Worm (Caenorhabditis elegans): Measurements from ENCODE around the gene col-110.

col-110 gene

ce11 chrIV:4623852-4624251, 14.4 kb upstream of the col-110 start:
- TF ChIP-seq unc-62 (GFP tag; optimal IDR thresholded peaks at IDR 0.05): no peak

ce11 chrIV:4613516-4613915, 4.0 kb upstream of the col-110 start:
- no peak for TF ChIP-seq unc-62 (GFP tag; optimal IDR thresholded peaks at IDR 0.05)

- TF ChIP-seq unc-62 (GFP tag; optimal IDR thresholded peaks at IDR 0.05): no peak
Observed at ce11 chrIV:4612597-4612996, 3.1 kb upstream of the col-110 start.

- TF ChIP-seq unc-62 (GFP tag; optimal IDR thresholded peaks at IDR 0.05): no peak
Observed at ce11 chrIV:4611740-4612139, 2.3 kb upstream of the col-110 start.

- no peak for TF ChIP-seq unc-62 (GFP tag; optimal IDR thresholded peaks at IDR 0.05)
Observed at ce11 chrIV:4608661-4609060, 807 bp downstream of the col-110 start.

ce11 chrIV:4605608-4606007, 3.9 kb downstream of the col-110 start, which contains the start of gene nspg-10:
Gene nspg-10 (plus strand): TSS chrIV:4605786.
- no peak for TF ChIP-seq unc-62 (GFP tag; optimal IDR thresholded peaks at IDR 0.05)

- no peak for TF ChIP-seq unc-62 (GFP tag; optimal IDR thresholded peaks at IDR 0.05)
Observed at ce11 chrIV:4602565-4602964, 6.9 kb downstream of the col-110 start, which contains the start of gene F19C7.4. Gene F19C7.4 (plus strand): TSS chrIV:4602865.

- no peak for TF ChIP-seq unc-62 (GFP tag; optimal IDR thresholded peaks at IDR 0.05)
Observed at ce11 chrIV:4599352-4600004, 10.0 kb downstream of the col-110 start, which contains the start of gene F19C7.2. Gene F19C7.2 (plus strand): TSS chrIV:4599954.

ce11 chrIV:4596824-4597223, 12.6 kb downstream of the col-110 start, which contains the start of gene F19C7.3:
Gene F19C7.3 (plus strand): TSS chrIV:4597124.
- no peak for TF ChIP-seq unc-62 (GFP tag; optimal IDR thresholded peaks at IDR 0.05)

ce11 chrIV:4588408-4588807, 21.1 kb downstream of the col-110 start:
- no peak for TF ChIP-seq unc-62 (GFP tag; optimal IDR thresholded peaks at IDR 0.05)

- no peak for TF ChIP-seq unc-62 (GFP tag; optimal IDR thresholded peaks at IDR 0.05)
Observed at ce11 chrIV:4587532-4587931, 21.9 kb downstream of the col-110 start.

- TF ChIP-seq unc-62 (GFP tag; optimal IDR thresholded peaks at IDR 0.05): no peak
Observed at ce11 chrIV:4585991-4586390, 23.5 kb downstream of the col-110 start.

- no peak for TF ChIP-seq unc-62 (GFP tag; optimal IDR thresholded peaks at IDR 0.05)
Observed at ce11 chrIV:4579472-4579871, 30.0 kb downstream of the col-110 start.

- TF ChIP-seq unc-62 (GFP tag; optimal IDR thresholded peaks at IDR 0.05): no peak
Observed at ce11 chrIV:4576847-4577246, 32.6 kb downstream of the col-110 start.

- no peak for TF ChIP-seq unc-62 (GFP tag; optimal IDR thresholded peaks at IDR 0.05)
Observed at ce11 chrIV:4574051-4574450, 35.4 kb downstream of the col-110 start.

ce11 chrIV:4570599-4570998, 38.9 kb downstream of the col-110 start:
- no peak for TF ChIP-seq unc-62 (GFP tag; optimal IDR thresholded peaks at IDR 0.05)

- TF ChIP-seq unc-62 (GFP tag; optimal IDR thresholded peaks at IDR 0.05): no peak
Observed at ce11 chrIV:4568402-4568891, 41.0 kb downstream of the col-110 start, which contains the start of gene F28E10.1. Gene F28E10.1 (plus strand): TSS chrIV:4568841.

All from whole organism, dauer.